Worm (Caenorhabditis elegans) whole organism, mixed stage, embryonic: ENCODE measurements around the gene C06H5.14.

Experiments
- M03D4.4 ChIP-seq: sonication (generic microtip); optimal IDR thresholded peaks from 2 replicates; lab custom pipeline; 2017; ENCODE audit warnings: mild to moderate bottlenecking, missing genetic modification characterization, missing compliant biosample characterization
- bed-3 ChIP-seq: fragments of 200-800 bp; sonication (Bioruptor generic); optimal IDR thresholded peaks from 3 replicates; lab custom pipeline; 2018; ENCODE audit warnings: mild to moderate bottlenecking, missing genetic modification characterization, moderate library complexity, missing compliant biosample characterization
- elt-3 ChIP-seq: fragments of 150-350 bp; optimal IDR thresholded peaks from 2 replicates; lab custom pipeline; 2014; ENCODE audit warnings: missing biosample characterization, missing genetic modification characterization
- ham-2 ChIP-seq: fragments of 200-800 bp; sonication (Bioruptor generic); optimal IDR thresholded peaks from 2 replicates; lab custom pipeline; 2018; ENCODE audit warnings: mild to moderate bottlenecking, missing genetic modification characterization, missing compliant biosample characterization
- lin-13 ChIP-seq: fragments of 150-350 bp; optimal IDR thresholded peaks from 2 replicates; lab custom pipeline; 2014; ENCODE audit warnings: missing biosample characterization, missing genetic modification characterization
- nhr-12 ChIP-seq: fragments of 150-350 bp; optimal IDR thresholded peaks from 2 replicates; lab custom pipeline; 2014; ENCODE audit warnings: missing biosample characterization, missing genetic modification characterization
- nhr-237 ChIP-seq: fragments of 150-350 bp; optimal IDR thresholded peaks from 2 replicates; lab custom pipeline; 2014; ENCODE audit warnings: missing biosample characterization, missing genetic modification characterization
- nhr-76 ChIP-seq: sonication (generic microtip); optimal IDR thresholded peaks from 2 replicates; lab custom pipeline; 2017; ENCODE audit warnings: missing biosample characterization, missing genetic modification characterization
- pha-4 ChIP-seq: fragments of 150-350 bp; optimal IDR thresholded peaks from 2 replicates; lab custom pipeline; 2018; ENCODE audit warnings: missing biosample characterization, missing genetic modification reagents, missing genetic modification characterization
- snpc-4 ChIP-seq: fragments of 150-350 bp; optimal IDR thresholded peaks from 2 replicates; lab custom pipeline; 2014; ENCODE audit warnings: missing biosample characterization, missing genetic modification characterization
- sptf-1 ChIP-seq: sonication (generic microtip); optimal IDR thresholded peaks from 2 replicates; lab custom pipeline; 2017; ENCODE audit warnings: mild to moderate bottlenecking, missing genetic modification characterization, moderate library complexity, missing compliant biosample characterization
- tbx-8 ChIP-seq: fragments of 200-800 bp; sonication (Bioruptor generic); optimal IDR thresholded peaks from 2 replicates; lab custom pipeline; 2018; ENCODE audit warnings: mild to moderate bottlenecking, missing genetic modification characterization, moderate library complexity, missing compliant biosample characterization
- unc-39 ChIP-seq: fragments of 150-350 bp; optimal IDR thresholded peaks from 2 replicates; lab custom pipeline; 2014; ENCODE audit warnings: missing biosample characterization, missing genetic modification characterization
- zip-8 ChIP-seq: fragments of 150-350 bp; optimal IDR thresholded peaks from 2 replicates; lab custom pipeline; 2014; ENCODE audit warnings: missing biosample characterization, missing genetic modification characterization

- TF ChIP-seq bed-3 (GFP tag; lab: Kevin White, UChicago), result no peak
- TF ChIP-seq lin-13 (tag; lab: Kevin White, UChicago), result no peak
- no peak for TF ChIP-seq elt-3 (tag; lab: Kevin White, UChicago)
- TF ChIP-seq ham-2 (GFP tag; lab: Kevin White, UChicago), result no peak
- TF ChIP-seq snpc-4 (tag; lab: Kevin White, UChicago), result no peak
- TF ChIP-seq nhr-237 (tag; lab: Kevin White, UChicago), result no peak
- no peak for TF ChIP-seq nhr-76 (tag; lab: Kevin White, UChicago)
- no peak for TF ChIP-seq zip-8 (tag; lab: Kevin White, UChicago)
- no peak for TF ChIP-seq sptf-1 (tag; lab: Kevin White, UChicago)
- no peak for TF ChIP-seq pha-4 (tag; lab: Kevin White, UChicago)
- TF ChIP-seq M03D4.4, result no peak
- no peak for TF ChIP-seq tbx-8
- TF ChIP-seq nhr-12, result no peak
- TF ChIP-seq unc-39 (tag; lab: Kevin White, UChicago), result no peak
These were observed 44.2 kb downstream of the C06H5.14 start for ce11 chrV:17948036-17948691.
